Worm (Caenorhabditis elegans): ENCODE data around the gene igcm-4.

Gene igcm-4

ce11 chrX:2071392-2072001, 25.3 kb upstream of the igcm-4 start (continued):
- TF ChIP-seq nhr-47 (tag; optimal IDR thresholded peaks at IDR 0.05) (peak; percentile 86), lin-15B (tag; optimal IDR thresholded peaks at IDR 0.05) (peak; percentile 22), mef-2 (tag; optimal IDR thresholded peaks at IDR 0.05) (peak; percentile 10), ces-1 (GFP tag; optimal IDR thresholded peaks at IDR 0.05) (no peak), efl-1 (optimal IDR thresholded peaks at IDR 0.05) (peak; percentile 58 to 70), efl-1 (GFP tag; optimal IDR thresholded peaks at IDR 0.05 in 1 of 2) (peak; percentile 65 to 93), fkh-8 (tag; optimal IDR thresholded peaks at IDR 0.05) (peak; percentile 63), dpl-1 (GFP tag; optimal IDR thresholded peaks at IDR 0.05) (peak; percentile 64 to 65 (median 64)), ceh-63 (GFP tag; optimal IDR thresholded peaks at IDR 0.05) (no peak), fos-1 (tag; optimal IDR thresholded peaks at IDR 0.05) (peak; percentile 33)

- TF ChIP-seq elt-2 (tag; optimal IDR thresholded peaks at IDR 0.05): peak; percentile 19
- TF ChIP-seq C04F5.9 (tag; optimal IDR thresholded peaks at IDR 0.05): no peak
- no peak for TF ChIP-seq ceh-82 (tag; optimal IDR thresholded peaks at IDR 0.05)
- peak; percentile 25 for TF ChIP-seq rnt-1 (tag; optimal IDR thresholded peaks at IDR 0.05)
- no peak for TF ChIP-seq efl-1 (optimal IDR thresholded peaks at IDR 0.05)
- TF ChIP-seq efl-1 (GFP tag; optimal IDR thresholded peaks at IDR 0.05 in 1 of 2): peak in 1 of 2 experiments; percentile 61
- TF ChIP-seq nhr-20 (tag; optimal IDR thresholded peaks at IDR 0.05): no peak
- no peak for TF ChIP-seq fkh-4 (tag; optimal IDR thresholded peaks at IDR 0.05; ENCODE audit: borderline replicate concordance)
- TF ChIP-seq dsc-1 (tag; optimal IDR thresholded peaks at IDR 0.05): no peak
- TF ChIP-seq lin-13 (GFP tag; optimal IDR thresholded peaks at IDR 0.05): no peak
Measured at ce11 chrX:2070418-2070996, 24.3 kb upstream of the igcm-4 start, which contains the start of gene acl-4. Gene acl-4 (minus strand): TSS chrX:2070444.

ce11 chrX:2068294-2068693, 22.1 kb upstream of the igcm-4 start:
- TF ChIP-seq ceh-8 (GFP tag; optimal IDR thresholded peaks at IDR 0.05) (no peak), egl-27 (tag; optimal IDR thresholded peaks at IDR 0.05) (no peak), lin-35 (GFP tag; optimal IDR thresholded peaks at IDR 0.05) (peak in 1 of 2 experiments; percentile 35), elt-2 (tag; optimal IDR thresholded peaks at IDR 0.05) (peak; percentile 50)

- TF ChIP-seq C34B4.2 (tag; optimal IDR thresholded peaks at IDR 0.05): no peak
- peak; percentile 50 for TF ChIP-seq pax-3 (tag; optimal IDR thresholded peaks at IDR 0.05)
Measured at ce11 chrX:2064730-2065129, 18.6 kb upstream of the igcm-4 start, which contains the start of gene F49H12.7. Gene F49H12.7 (plus strand): TSS chrX:2065030.

- 0 out of 2 replicates have a peak, but pooled peaks have one; percentile 4 for TF ChIP-seq nhr-19 (GFP tag; conservative IDR thresholded peaks at IDR 0.05)
Measured at ce11 chrX:2058498-2059349, 12.6 kb upstream of the igcm-4 start.

- TF ChIP-seq mab-9 (GFP tag; IDR thresholded peaks at IDR 0.05): peak; percentile 57; the same call in 1 of the 2 replicates
Measured at ce11 chrX:2057828-2058418, 11.8 kb upstream of the igcm-4 start.

ce11 chrX:2051602-2052001, 5.4 kb upstream of the igcm-4 start, which contains the start of gene Y102A11A.1:
Gene Y102A11A.1 (plus strand): TSS chrX:2051824.
- TF ChIP-seq mef-2 (tag; optimal IDR thresholded peaks at IDR 0.05) (no peak), grh-1 (GFP tag; IDR thresholded peaks at IDR 0.05) (no peak), elt-2 (tag; optimal IDR thresholded peaks at IDR 0.05) (peak; percentile 48)
